Worm (Caenorhabditis elegans) whole organism, midembryonic: Measurements from ENCODE around the gene ZK105.5.

ENCODE experiments used
- flt-1 ChIP-seq: fragments of 200-800 bp; sonication (Bioruptor generic); IDR thresholded peaks from 2 replicates; pipeline ENCODE4 v1.3.6; 2022; ENCODE audit warnings: missing genetic modification characterization, missing compliant biosample characterization
- tab-1 ChIP-seq: fragments of 200-800 bp; sonication (Bioruptor generic); IDR thresholded peaks from 2 replicates; pipeline ENCODE4 v1.3.6; 2022; ENCODE audit warnings: missing genetic modification characterization, missing compliant biosample characterization

- TF ChIP-seq flt-1 (GFP tag; lab: Robert Waterston, UW) (no peak), tab-1 (no peak)
Measured at ce11 chrV:7690637-7691036, 26.9 kb downstream of the ZK105.5 start.
